Worm (Caenorhabditis elegans): ENCODE data around the gene rde-4.
"Not testable (repeated sequence)": the region's sequence is repeated elsewhere in the genome, so short reads cannot be mapped to it uniquely, and the experiment has no call there.

The rde-4 gene

ce11 chrIII:10218587-10218986, at the start of gene rde-4, which contains the start of gene cox-14:
rde-4 (minus strand) TSS chrIII:10218646.
cox-14 (plus strand) TSS chrIII:10218942.
- TF ChIP-seq ceh-82 (tag; optimal IDR thresholded peaks at IDR 0.05) (peak; percentile 20), lin-15B (tag; optimal IDR thresholded peaks at IDR 0.05) (peak; percentile 94), hmg-11 (tag; optimal IDR thresholded peaks at IDR 0.05) (peak; percentile 44), pqm-1 (tag; optimal IDR thresholded peaks at IDR 0.05) (peak; percentile 68), nhr-12 (tag; optimal IDR thresholded peaks at IDR 0.05) (no peak), fkh-10 (GFP tag; optimal IDR thresholded peaks at IDR 0.05) (peak; percentile 70), nhr-67 (tag; optimal IDR thresholded peaks at IDR 0.05) (no peak), pha-4 (tag; optimal IDR thresholded peaks at IDR 0.05) (peak; percentile 97), snpc-4 (tag; optimal IDR thresholded peaks at IDR 0.05) (peak; percentile 44), fos-1 (tag; optimal IDR thresholded peaks at IDR 0.05) (no peak), nhr-23 (tag; optimal IDR thresholded peaks at IDR 0.05) (peak; percentile 94), egl-27 (tag; optimal IDR thresholded peaks at IDR 0.05) (no peak), lin-39 (tag; optimal IDR thresholded peaks at IDR 0.05) (peak; percentile 90), skn-1 (tag; optimal IDR thresholded peaks at IDR 0.05) (peak; percentile 81), nhr-25 (tag; optimal IDR thresholded peaks at IDR 0.05) (peak; percentile 54), nfya-1 (tag; optimal IDR thresholded peaks at IDR 0.05; ENCODE audit: insufficient read depth) (peak; percentile 97), unc-62 (GFP tag; optimal IDR thresholded peaks at IDR 0.05) (no peak), egl-5 (tag; optimal IDR thresholded peaks at IDR 0.05) (peak; percentile 97), ama-1 (optimal IDR thresholded peaks at IDR 0.05) (peak; percentile 15), nhr-237 (tag; optimal IDR thresholded peaks at IDR 0.05) (no peak), nhr-43 (tag; optimal IDR thresholded peaks at IDR 0.05; ENCODE audit: poor library complexity, severe bottlenecking) (peak; percentile 59)

ce11 chrIII:10266824-10267223, 48.4 kb upstream of the rde-4 start, which contains the start of gene inpp-4B:
inpp-4B (minus strand) TSS chrIII:10266877.
- not testable (repeated sequence) for TF ChIP-seq lin-15B, elt-3, nhr-76 (tag; optimal IDR thresholded peaks at IDR 0.05)

DNA sequence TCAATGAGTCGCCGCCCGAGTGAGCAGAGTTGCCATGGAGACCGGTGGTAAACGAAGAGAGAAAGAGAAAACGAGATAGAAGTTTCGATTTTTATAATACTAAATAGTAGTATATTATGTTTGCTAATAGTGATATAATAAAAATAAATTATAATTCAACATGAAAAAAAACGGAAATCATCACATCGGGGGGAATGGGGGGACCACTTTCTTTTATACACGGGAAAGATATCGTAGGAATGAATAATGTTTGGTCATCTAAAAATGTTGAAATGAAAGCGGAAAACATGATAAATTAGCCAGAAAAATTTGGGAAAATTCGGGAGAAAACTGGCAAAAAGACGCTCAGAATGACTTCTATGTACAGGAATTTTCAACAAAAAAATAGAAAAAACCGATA, 43.2 kb upstream of the rde-4 start, which contains the start of gene bbs-5:
Gene bbs-5 (minus strand): TSS at position 101 of the 400 bp plus-strand sequence.
- TF ChIP-seq elt-2 (tag; optimal IDR thresholded peaks at IDR 0.05) (no peak), unc-62 (GFP tag; optimal IDR thresholded peaks at IDR 0.05) (no peak), jun-1 (tag; optimal IDR thresholded peaks at IDR 0.05) (no peak), nhr-11 (tag; optimal IDR thresholded peaks at IDR 0.05) (no peak), lsy-12 (tag; optimal IDR thresholded peaks at IDR 0.05) (no peak), nhr-237 (tag; optimal IDR thresholded peaks at IDR 0.05) (no peak), nhr-23 (tag; optimal IDR thresholded peaks at IDR 0.05) (no peak)

- TF ChIP-seq pha-4 (tag; optimal IDR thresholded peaks at IDR 0.05), result no peak
- no peak for TF ChIP-seq nhr-12 (tag; optimal IDR thresholded peaks at IDR 0.05)
- TF ChIP-seq mdl-1 (tag; optimal IDR thresholded peaks at IDR 0.05), result no peak
- no peak for TF ChIP-seq ceh-82 (tag; optimal IDR thresholded peaks at IDR 0.05)
These were observed 42.8 kb upstream of the rde-4 start for ce11 chrIII:10261256-10261655.

- TF ChIP-seq mml-1 (tag; optimal IDR thresholded peaks at IDR 0.05) (no peak), pqm-1 (tag; optimal IDR thresholded peaks at IDR 0.05) (no peak), elt-1 (tag; optimal IDR thresholded peaks at IDR 0.05) (no peak), eor-1 (tag; optimal IDR thresholded peaks at IDR 0.05) (no peak), nhr-11 (tag; optimal IDR thresholded peaks at IDR 0.05) (no peak), nfya-1 (tag; optimal IDR thresholded peaks at IDR 0.05; ENCODE audit: insufficient read depth) (no peak), skn-1 (tag; optimal IDR thresholded peaks at IDR 0.05) (no peak), ztf-11 (tag; optimal IDR thresholded peaks at IDR 0.05) (no peak), sea-2 (GFP tag; optimal IDR thresholded peaks at IDR 0.05) (no peak), egl-27 (tag; optimal IDR thresholded peaks at IDR 0.05) (no peak), nhr-25 (tag; optimal IDR thresholded peaks at IDR 0.05) (no peak), unc-62 (GFP tag; optimal IDR thresholded peaks at IDR 0.05) (no peak), ceh-28 (tag; optimal IDR thresholded peaks at IDR 0.05) (no peak), nhr-23 (tag; optimal IDR thresholded peaks at IDR 0.05) (no peak), unc-39 (tag; optimal IDR thresholded peaks at IDR 0.05) (no peak), ceh-82 (tag; optimal IDR thresholded peaks at IDR 0.05) (no peak)
These were observed 40.2 kb upstream of the rde-4 start, which contains the start of gene rip-1 for ce11 chrIII:10258641-10259040. rip-1 (minus strand) TSS chrIII:10258741.

All from whole organism, L3 larva.